Worm (Caenorhabditis elegans) whole organism, L2 larva: Measurements from ENCODE around the gene C34D4.3.

Experiments used
- C34F6.9 ChIP-seq: fragments of 150-350 bp; optimal IDR thresholded peaks from 2 replicates; lab custom pipeline; 2014; ENCODE audit warnings: missing biosample characterization, missing genetic modification characterization
- F13H6.1 ChIP-seq: sonication (generic microtip); optimal IDR thresholded peaks from 2 replicates; lab custom pipeline; 2016; ENCODE audit warnings: missing genetic modification characterization, missing compliant biosample characterization
- R02D3.7 ChIP-seq: fragments of 150-350 bp; optimal IDR thresholded peaks from 2 replicates; lab custom pipeline; 2014; ENCODE audit warnings: missing biosample characterization, missing genetic modification characterization
- Y55F3AM.14 ChIP-seq: fragments of 200-800 bp; sonication (Bioruptor generic); optimal IDR thresholded peaks from 2 replicates; lab custom pipeline; 2018; ENCODE audit warnings: mild to moderate bottlenecking, missing genetic modification characterization, missing compliant biosample characterization
- ZK546.5 ChIP-seq: sonication (generic microtip); optimal IDR thresholded peaks from 2 replicates; lab custom pipeline; 2017; ENCODE audit warnings: missing biosample characterization, missing genetic modification characterization
- alr-1 ChIP-seq: fragments of 150-350 bp; optimal IDR thresholded peaks from 2 replicates; lab custom pipeline; 2014; ENCODE audit warnings: missing biosample characterization, missing genetic modification characterization
- ama-1 ChIP-seq: fragments of 150-350 bp; optimal IDR thresholded peaks from 2 replicates; lab custom pipeline; 2018; ENCODE audit warnings: inconsistent platforms
- blmp-1 ChIP-seq: sonication (generic microtip); optimal IDR thresholded peaks from 2 replicates; lab custom pipeline; 2017; ENCODE audit warnings: missing genetic modification characterization, mild to moderate bottlenecking, missing compliant biosample characterization, antibody characterized with exemption, moderate library complexity; ENCODE audit not compliant: insufficient read depth
- crh-2 ChIP-seq: sonication (generic microtip); optimal IDR thresholded peaks from 2 replicates; lab custom pipeline; 2017; ENCODE audit warnings: missing biosample characterization, missing genetic modification characterization
- egl-27 ChIP-seq: sonication (generic microtip); optimal IDR thresholded peaks from 3 replicates; lab custom pipeline; 2017; ENCODE audit warnings: missing biosample characterization, missing genetic modification reagents, missing genetic modification characterization
- elt-1 ChIP-seq: fragments of 150-350 bp; optimal IDR thresholded peaks from 2 replicates; lab custom pipeline; 2014; ENCODE audit warnings: missing biosample characterization, missing genetic modification characterization
- elt-3 ChIP-seq: sonication (generic microtip); optimal IDR thresholded peaks from 2 replicates; lab custom pipeline; 2017; ENCODE audit warnings: missing biosample characterization, missing genetic modification characterization
- fos-1 ChIP-seq: fragments of 150-350 bp; optimal IDR thresholded peaks from 2 replicates; lab custom pipeline; 2014; ENCODE audit warnings: missing biosample characterization, missing genetic modification characterization
- gmeb-1 ChIP-seq: fragments of 150-350 bp; optimal IDR thresholded peaks from 2 replicates; lab custom pipeline; 2014; ENCODE audit warnings: missing biosample characterization, missing genetic modification characterization
- lin-11 ChIP-seq: fragments of 150-350 bp; sonication (generic microtip); optimal IDR thresholded peaks from 2 replicates; lab custom pipeline; 2014; ENCODE audit warnings: missing biosample characterization, missing genetic modification characterization, inconsistent platforms, mixed read lengths
- lin-13 ChIP-seq: fragments of 150-350 bp; optimal IDR thresholded peaks from 2 replicates; lab custom pipeline; 2014; ENCODE audit warnings: missing biosample characterization, missing genetic modification reagents, missing genetic modification characterization
- lin-39 ChIP-seq: fragments of 150-350 bp; optimal IDR thresholded peaks from 2 replicates; lab custom pipeline; 2014; ENCODE audit warnings: missing biosample characterization, missing genetic modification reagents, missing genetic modification characterization
- lsy-2 ChIP-seq, 2 experiments: fragments of 150-350 bp in 1 of 2; sonication (generic microtip) in 1 of 2; optimal IDR thresholded peaks; 2 replicates each; lab custom pipeline; 2014 to 2017; ENCODE audit warnings: missing biosample characterization in 2 of 2, missing genetic modification characterization in 2 of 2
- mab-5 ChIP-seq: fragments of 150-350 bp; optimal IDR thresholded peaks from 2 replicates; lab custom pipeline; 2014; ENCODE audit warnings: missing biosample characterization, missing genetic modification characterization
- mbf-1 ChIP-seq: sonication (generic microtip); optimal IDR thresholded peaks from 2 replicates; lab custom pipeline; 2017; ENCODE audit warnings: missing biosample characterization, missing genetic modification characterization
- mdl-1 ChIP-seq, 2 experiments: fragments of 150-350 bp in 1 of 2; sonication (generic microtip) in 1 of 2; optimal IDR thresholded peaks; 2 replicates each; lab custom pipeline; 2017; ENCODE audit warnings: missing biosample characterization in 2 of 2, missing genetic modification characterization in 2 of 2
- nhr-10 ChIP-seq: sonication (generic microtip); optimal IDR thresholded peaks from 2 replicates; lab custom pipeline; 2017; ENCODE audit warnings: missing biosample characterization, missing genetic modification characterization
- nhr-11 ChIP-seq: fragments of 150-350 bp; optimal IDR thresholded peaks from 2 replicates; lab custom pipeline; 2014; ENCODE audit warnings: missing biosample characterization, missing genetic modification characterization
- nhr-129 ChIP-seq: fragments of 150-350 bp; optimal IDR thresholded peaks from 2 replicates; lab custom pipeline; 2014; ENCODE audit warnings: missing biosample characterization, missing genetic modification characterization
- nhr-21 ChIP-seq: fragments of 150-350 bp; optimal IDR thresholded peaks from 2 replicates; lab custom pipeline; 2014; ENCODE audit warnings: missing biosample characterization, missing genetic modification characterization
- nhr-23 ChIP-seq: fragments of 150-350 bp; optimal IDR thresholded peaks from 2 replicates; lab custom pipeline; 2014; ENCODE audit warnings: missing biosample characterization, missing genetic modification reagents, missing genetic modification characterization
- nhr-25 ChIP-seq: fragments of 150-350 bp; sonication (generic microtip); optimal IDR thresholded peaks from 3 replicates; lab custom pipeline; 2014; ENCODE audit warnings: missing biosample characterization, missing genetic modification characterization
- nhr-6 ChIP-seq: fragments of 150-350 bp; optimal IDR thresholded peaks from 2 replicates; lab custom pipeline; 2014; ENCODE audit warnings: missing biosample characterization, missing genetic modification characterization
- nhr-77 ChIP-seq: fragments of 150-350 bp; optimal IDR thresholded peaks from 2 replicates; lab custom pipeline; 2014; ENCODE audit warnings: missing biosample characterization, missing genetic modification characterization
- peb-1 ChIP-seq: fragments of 150-350 bp; optimal IDR thresholded peaks from 2 replicates; lab custom pipeline; 2014; ENCODE audit warnings: missing biosample characterization, missing genetic modification characterization
- sem-4 ChIP-seq: fragments of 150-350 bp; optimal IDR thresholded peaks from 2 replicates; lab custom pipeline; 2014; ENCODE audit warnings: missing biosample characterization, missing genetic modification reagents, missing genetic modification characterization
- skn-1 ChIP-seq: sonication (generic microtip); optimal IDR thresholded peaks from 2 replicates; lab custom pipeline; 2017; ENCODE audit warnings: missing biosample characterization, missing genetic modification characterization
- sma-3 ChIP-seq: sonication (generic microtip); optimal IDR thresholded peaks from 2 replicates; lab custom pipeline; 2016; ENCODE audit warnings: missing genetic modification reagents, missing genetic modification characterization, missing compliant biosample characterization
- sma-9 ChIP-seq, 2 experiments: fragments of 150-350 bp in 1 of 2; sonication (generic microtip) in 1 of 2; optimal IDR thresholded peaks; 2 replicates each; lab custom pipeline; 2014 to 2016; ENCODE audit warnings: missing genetic modification characterization in 2 of 2, mild to moderate bottlenecking in 1 of 2, missing biosample characterization in 1 of 2, missing compliant biosample characterization in 1 of 2, missing genetic modification reagents in 1 of 2, moderate library complexity in 1 of 2
- snpc-4 ChIP-seq: fragments of 150-350 bp; optimal IDR thresholded peaks from 2 replicates; lab custom pipeline; 2014; ENCODE audit warnings: missing biosample characterization, missing genetic modification characterization
- unc-55 ChIP-seq: fragments of 150-350 bp; sonication (generic microtip); optimal IDR thresholded peaks from 3 replicates; lab custom pipeline; 2014; ENCODE audit warnings: missing biosample characterization, missing genetic modification reagents, missing genetic modification characterization
- unc-62 ChIP-seq: fragments of 150-350 bp; optimal IDR thresholded peaks from 2 replicates; lab custom pipeline; 2014; ENCODE audit warnings: missing biosample characterization, missing genetic modification reagents, missing genetic modification characterization
- ztf-11 ChIP-seq: sonication (generic microtip); optimal IDR thresholded peaks from 2 replicates; lab custom pipeline; 2017; ENCODE audit warnings: missing biosample characterization, missing genetic modification characterization
- ztf-4 ChIP-seq: fragments of 150-350 bp; optimal IDR thresholded peaks from 2 replicates; lab custom pipeline; 2014; ENCODE audit warnings: missing biosample characterization, missing genetic modification characterization

Gene C34D4.3

DNA sequence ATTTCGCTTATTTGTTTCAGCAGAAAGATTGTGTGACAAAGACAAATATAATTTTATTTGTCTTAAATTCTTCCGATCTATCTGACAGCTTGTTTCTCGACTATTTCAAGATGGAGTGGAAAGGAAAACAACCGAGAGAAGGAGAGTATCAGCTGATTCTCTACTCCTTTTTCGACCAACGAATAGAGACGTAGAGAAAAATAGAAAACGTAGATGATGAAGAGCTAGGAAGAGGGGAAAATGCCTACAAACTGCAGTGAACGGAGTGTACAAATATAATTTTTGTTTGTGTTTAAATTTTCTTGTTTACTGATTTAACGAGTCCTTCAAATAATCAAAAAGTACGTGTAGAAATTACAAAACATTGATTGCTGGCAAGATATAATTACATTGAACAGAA lies 5.7 kb upstream of the C34D4.3 start:
- TF ChIP-seq ama-1 (lab: Kevin White, UChicago) (no peak), lsy-2 (tag; optimal IDR thresholded peaks at IDR 0.05; lab: Kevin White, UChicago) (peak in 1 of 2 experiments; percentile 55), elt-1 (tag; lab: Kevin White, UChicago) (no peak), unc-55 (GFP tag; lab: Kevin White, UChicago) (peak; percentile 51), nhr-129 (tag; lab: Kevin White, UChicago) (peak; percentile 61), crh-2 (tag; lab: Kevin White, UChicago) (peak; percentile 30), nhr-23 (tag; lab: Kevin White, UChicago) (no peak), C34F6.9 (peak; percentile 56), fos-1 (tag; lab: Kevin White, UChicago) (peak; percentile 25)

DNA sequence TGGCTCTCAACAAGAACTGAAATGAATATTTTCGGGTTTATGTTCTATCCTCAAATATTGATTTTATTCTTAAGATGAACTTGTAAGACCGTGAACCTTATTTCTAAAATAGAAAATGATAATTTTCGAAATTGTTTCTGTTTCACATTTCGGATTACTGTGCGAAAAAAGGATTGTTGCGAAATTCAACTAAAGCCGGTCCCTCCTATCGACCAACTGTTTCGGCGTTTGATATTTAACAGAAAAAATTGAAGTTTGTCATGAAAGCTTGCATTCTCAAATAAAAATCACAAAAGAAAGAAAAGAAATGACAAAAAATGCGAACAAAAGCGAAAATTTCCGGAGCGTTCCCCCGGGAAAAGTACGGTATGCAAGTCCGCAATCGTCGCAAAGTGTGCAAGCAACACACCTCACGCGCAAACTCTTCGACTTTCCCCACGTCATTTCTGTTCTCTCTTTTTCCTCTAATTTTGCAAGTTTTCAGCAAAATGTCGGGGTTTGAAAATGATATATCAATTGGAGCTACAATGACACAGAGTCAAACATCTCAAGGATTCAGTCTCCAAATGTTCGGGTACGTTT lies 4.4 kb upstream of the C34D4.3 start, which contains the start of gene C34D4.4:
Gene C34D4.4 (plus strand): TSS at position 342 of the 582 bp plus-strand sequence.
- TF ChIP-seq nhr-23 (tag; lab: Kevin White, UChicago): no peak
- TF ChIP-seq C34F6.9: peak; percentile 68
- TF ChIP-seq blmp-1 (tag; lab: Kevin White, UChicago): no peak
- TF ChIP-seq peb-1 (tag; lab: Kevin White, UChicago): no peak
- no peak for TF ChIP-seq lin-13 (GFP tag; lab: Kevin White, UChicago)
- TF ChIP-seq sma-3 (GFP tag; lab: Kevin White, UChicago): no peak
- no peak for TF ChIP-seq ztf-4 (tag; lab: Kevin White, UChicago)
- TF ChIP-seq R02D3.7 (tag; lab: Kevin White, UChicago): no peak
- TF ChIP-seq lin-11 (tag; lab: Kevin White, UChicago): no peak
- TF ChIP-seq crh-2 (tag; lab: Kevin White, UChicago): peak; percentile 54
- TF ChIP-seq unc-55 (GFP tag; lab: Kevin White, UChicago): peak; percentile 69
- TF ChIP-seq nhr-77 (tag; lab: Kevin White, UChicago): no peak
- peak; percentile 21 for TF ChIP-seq nhr-129 (tag; lab: Kevin White, UChicago)
- TF ChIP-seq sma-9 (GFP tag; optimal IDR thresholded peaks at IDR 0.05; lab: Kevin White, UChicago): no peak
- TF ChIP-seq sma-9 (tag; optimal IDR thresholded peaks at IDR 0.05; lab: Kevin White, UChicago): no peak
- TF ChIP-seq nhr-11: no peak
- TF ChIP-seq elt-3 (tag; lab: Kevin White, UChicago): no peak
- TF ChIP-seq ztf-11: no peak
- TF ChIP-seq Y55F3AM.14 (GFP tag; lab: Kevin White, UChicago): no peak
- no peak for TF ChIP-seq F13H6.1 (tag; lab: Kevin White, UChicago)
- peak; percentile 28 for TF ChIP-seq gmeb-1 (tag; lab: Kevin White, UChicago)
- no peak for TF ChIP-seq nhr-21
- TF ChIP-seq elt-1 (tag; lab: Kevin White, UChicago): no peak
- no peak for TF ChIP-seq mbf-1
- no peak for TF ChIP-seq ama-1 (lab: Kevin White, UChicago)
- TF ChIP-seq snpc-4 (tag; lab: Kevin White, UChicago): no peak
- TF ChIP-seq fos-1 (tag; lab: Kevin White, UChicago): no peak
- no peak for TF ChIP-seq nhr-25 (tag; lab: Kevin White, UChicago)
- no peak for TF ChIP-seq lin-39 (tag; lab: Kevin White, UChicago)
- no peak for TF ChIP-seq mab-5
- TF ChIP-seq nhr-10 (tag; lab: Kevin White, UChicago): no peak
- peak; percentile 85 to 97 for TF ChIP-seq lsy-2 (tag; optimal IDR thresholded peaks at IDR 0.05; lab: Kevin White, UChicago)
- TF ChIP-seq mdl-1 (tag; optimal IDR thresholded peaks at IDR 0.05; lab: Kevin White, UChicago): no peak
- TF ChIP-seq nhr-6 (tag; lab: Kevin White, UChicago): no peak
- TF ChIP-seq egl-27 (tag; lab: Kevin White, UChicago): no peak
- TF ChIP-seq sem-4 (tag; lab: Kevin White, UChicago): no peak
- no peak for TF ChIP-seq skn-1 (tag; lab: Kevin White, UChicago)
- no peak for TF ChIP-seq unc-62 (GFP tag; lab: Kevin White, UChicago)
- TF ChIP-seq ZK546.5 (tag; lab: Kevin White, UChicago): no peak
- TF ChIP-seq, all 48 proteins: peak for 6

DNA sequence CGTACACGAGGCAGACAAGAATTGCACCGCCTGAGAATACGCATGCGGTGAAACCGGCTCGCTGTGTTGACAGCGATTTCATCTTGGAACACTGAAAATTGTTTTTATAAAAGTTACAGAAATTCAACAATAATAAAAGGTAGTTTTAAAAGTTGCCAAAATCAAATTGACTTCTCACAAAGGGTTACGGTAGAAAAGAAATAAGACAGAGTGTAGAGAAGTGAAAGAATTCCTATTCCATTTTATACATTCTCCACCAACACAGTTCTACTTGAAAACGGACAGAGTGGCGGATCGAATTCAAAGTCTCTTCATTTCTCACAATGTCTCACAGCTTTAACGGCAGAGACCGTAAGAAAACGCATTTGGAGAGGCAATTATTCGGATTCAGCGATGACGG lies 1.1 kb upstream of the C34D4.3 start, which contains the start of gene col-113:
Gene col-113 (minus strand): TSS at position 101 of the 400 bp plus-strand sequence.
- no peak for TF ChIP-seq R02D3.7 (tag; lab: Kevin White, UChicago)
- TF ChIP-seq alr-1 (tag; lab: Kevin White, UChicago): no peak
